Fruit fly (Drosophila melanogaster): Measurements from ENCODE around the gene lmgA.

DNA sequence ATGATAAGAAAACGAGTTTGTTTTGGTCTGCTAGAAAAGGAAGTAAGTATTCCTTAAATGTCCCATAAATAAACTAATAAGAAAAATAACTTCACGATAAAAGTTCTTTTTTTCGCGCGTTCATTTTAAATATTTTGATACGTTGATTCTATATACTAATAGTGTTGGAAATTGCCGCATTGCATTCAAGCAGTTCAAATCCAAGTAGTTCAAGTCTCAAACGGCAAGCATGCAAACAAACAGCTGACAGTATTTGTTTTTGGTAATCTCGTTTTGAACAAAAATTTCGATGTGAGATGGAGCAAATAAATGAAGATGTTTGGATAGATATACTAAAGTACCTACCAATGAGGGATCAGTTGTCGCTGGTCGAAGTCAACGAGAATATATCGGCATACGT, 39.7 kb downstream of the lmgA start, which contains the start of gene CG13088:
- TF ChIP-seq pan (optimal IDR thresholded peaks at IDR 0.05): no peak
- no peak for TF ChIP-seq tai (GFP tag; optimal IDR thresholded peaks at IDR 0.05)

All from whole organism, wandering third instar larva.